Worm (Caenorhabditis elegans) whole organism, L4 larva: ENCODE data around the gene nex-2.
A peak's percentile ranks its signal among the peaks of the same experiment; 100 is the strongest.

Source experiments
- D1046.2 ChIP-seq: fragments of 200-800 bp; sonication (Bioruptor generic); IDR thresholded peaks from 2 replicates; pipeline ENCODE4 v1.3.6; 2022; ENCODE audit warnings: missing genetic modification characterization, missing compliant biosample characterization
- T20F7.1 ChIP-seq: fragments of 200-800 bp; sonication (Bioruptor generic); optimal IDR thresholded peaks from 2 replicates; lab custom pipeline; 2018; ENCODE audit warnings: mild to moderate bottlenecking, missing genetic modification characterization, missing compliant biosample characterization
- Y48G9A.11 ChIP-seq: fragments of 200-800 bp; sonication (Bioruptor generic); IDR thresholded peaks from 2 replicates; pipeline ENCODE4 v1.3.6; 2022; ENCODE audit warnings: missing genetic modification reagents, missing genetic modification characterization, missing compliant biosample characterization
- Y5F2A.4 ChIP-seq: fragments of 200-800 bp; sonication (Bioruptor generic); optimal IDR thresholded peaks from 2 replicates; lab custom pipeline; 2018; ENCODE audit warnings: mild to moderate bottlenecking, missing genetic modification characterization, missing compliant biosample characterization
- ZK546.5 ChIP-seq, 2 experiments: sonication (generic microtip); optimal IDR thresholded peaks; 2 replicates each; lab custom pipeline; 2017; ENCODE audit warnings: missing biosample characterization in 2 of 2, missing genetic modification characterization in 2 of 2
- aha-1 ChIP-seq: fragments of 150-350 bp; peaks from one replicate; lab custom pipeline; 2014; ENCODE audit warnings: missing biosample characterization, missing genetic modification characterization
- ceh-28 ChIP-seq: fragments of 150-350 bp; optimal IDR thresholded peaks from 2 replicates; lab custom pipeline; 2014; ENCODE audit warnings: missing biosample characterization, missing genetic modification reagents, missing genetic modification characterization
- ceh-62 ChIP-seq: sonication (generic microtip); optimal IDR thresholded peaks from 2 replicates; lab custom pipeline; 2017; ENCODE audit warnings: missing biosample characterization, missing genetic modification characterization
- daf-16 ChIP-seq, 3 experiments: sonication (generic microtip); optimal IDR thresholded peaks; 2 replicates each; lab custom pipeline; 2016 to 2017; ENCODE audit warnings: missing genetic modification characterization in 3 of 3, missing genetic modification reagents in 3 of 3, mild to moderate bottlenecking in 2 of 3, missing compliant biosample characterization in 2 of 3, missing biosample characterization in 1 of 3, moderate library complexity in 1 of 3
- daf-8 ChIP-seq: fragments of 200-800 bp; sonication (Bioruptor generic); IDR thresholded peaks from 2 replicates; pipeline ENCODE4 v1.3.6; 2022; ENCODE audit warnings: missing genetic modification characterization, missing compliant biosample characterization
- dmd-9 ChIP-seq: fragments of 200-800 bp; sonication (Bioruptor generic); IDR thresholded peaks from 2 replicates; pipeline ENCODE4 v1.3.6; 2022; ENCODE audit warnings: missing genetic modification reagents, missing genetic modification characterization, missing compliant biosample characterization
- egl-43 ChIP-seq: fragments of 200-800 bp; sonication (Bioruptor generic); IDR thresholded peaks from 2 replicates; pipeline ENCODE4 v1.3.6; 2022; ENCODE audit warnings: missing genetic modification reagents, missing genetic modification characterization, missing compliant biosample characterization
- fkh-10 ChIP-seq: fragments of 150-350 bp; optimal IDR thresholded peaks from 2 replicates; lab custom pipeline; 2014; ENCODE audit warnings: missing biosample characterization, missing genetic modification reagents, missing genetic modification characterization
- fos-1 ChIP-seq: fragments of 150-350 bp; optimal IDR thresholded peaks from 2 replicates; lab custom pipeline; 2014; ENCODE audit warnings: missing biosample characterization, missing genetic modification characterization
- hlh-30 ChIP-seq: sonication (generic microtip); optimal IDR thresholded peaks from 2 replicates; lab custom pipeline; 2017; ENCODE audit warnings: antibody characterized with exemption, mild to moderate bottlenecking, missing genetic modification characterization, missing compliant biosample characterization; ENCODE audit not compliant: insufficient read depth
- hmg-1.1 ChIP-seq: fragments of 200-800 bp; sonication (Bioruptor generic); IDR thresholded peaks from 2 replicates; pipeline ENCODE4 v1.3.6; 2022; ENCODE audit warnings: missing genetic modification reagents, missing genetic modification characterization, missing compliant biosample characterization
- lim-7 ChIP-seq: fragments of 200-800 bp; sonication (Bioruptor generic); IDR thresholded peaks from 2 replicates; pipeline ENCODE4 v1.3.6; 2022; ENCODE audit warnings: missing genetic modification characterization, missing compliant biosample characterization
- lin-15B ChIP-seq: fragments of 150-350 bp; sonication (generic microtip); optimal IDR thresholded peaks from 3 replicates; lab custom pipeline; 2014; ENCODE audit warnings: missing biosample characterization, missing genetic modification characterization
- lin-38 ChIP-seq: fragments of 200-800 bp; sonication (Bioruptor generic); IDR thresholded peaks from 2 replicates; pipeline ENCODE4 v1.3.6; 2022; ENCODE audit warnings: missing genetic modification reagents, missing genetic modification characterization, missing compliant biosample characterization
- lsy-2 ChIP-seq, 2 experiments: fragments of 150-350 bp in 1 of 2; sonication (generic microtip) in 1 of 2; optimal IDR thresholded peaks; 2 replicates each; lab custom pipeline; 2014 to 2017; ENCODE audit warnings: missing biosample characterization in 2 of 2, missing genetic modification characterization in 2 of 2
- madf-5 ChIP-seq, 2 experiments: fragments of 200-800 bp; sonication (Bioruptor generic); IDR thresholded peaks; 2 replicates each; pipeline ENCODE4 v1.3.6; 2022; ENCODE audit warnings: missing compliant biosample characterization in 2 of 2, missing genetic modification characterization in 2 of 2
- mdl-1 ChIP-seq, 2 experiments: fragments of 150-350 bp in 1 of 2; sonication (generic microtip) in 1 of 2; optimal IDR thresholded peaks; 2 replicates each; lab custom pipeline; 2014 to 2017; ENCODE audit warnings: missing biosample characterization in 2 of 2, missing genetic modification characterization in 2 of 2
- mes-2 ChIP-seq: sonication (generic microtip); optimal IDR thresholded peaks from 2 replicates; lab custom pipeline; 2016; ENCODE audit warnings: missing genotype, mild to moderate bottlenecking, missing genetic modification characterization, missing compliant biosample characterization; ENCODE audit not compliant: poor library complexity, severe bottlenecking
- mxl-3 ChIP-seq: fragments of 200-800 bp; sonication (Bioruptor generic); optimal IDR thresholded peaks from 2 replicates; lab custom pipeline; 2018; ENCODE audit warnings: mild to moderate bottlenecking, missing genetic modification characterization, missing compliant biosample characterization
- nhr-11 ChIP-seq: fragments of 150-350 bp; optimal IDR thresholded peaks from 2 replicates; lab custom pipeline; 2014; ENCODE audit warnings: missing biosample characterization, missing genetic modification characterization
- nhr-25 ChIP-seq: sonication (generic microtip); optimal IDR thresholded peaks from 2 replicates; lab custom pipeline; 2017; ENCODE audit warnings: missing genetic modification characterization, mild to moderate bottlenecking, missing compliant biosample characterization, antibody characterized with exemption, moderate library complexity, borderline replicate concordance; ENCODE audit not compliant: insufficient read depth
- nhr-28 ChIP-seq: fragments of 150-350 bp; optimal IDR thresholded peaks from 2 replicates; lab custom pipeline; 2014; ENCODE audit warnings: missing biosample characterization, missing genetic modification characterization
- rbr-2 ChIP-seq: sonication (generic microtip); optimal IDR thresholded peaks from 2 replicates; lab custom pipeline; 2016; ENCODE audit warnings: missing genotype, missing genetic modification characterization, missing compliant biosample characterization
- saeg-2 ChIP-seq: fragments of 200-800 bp; sonication (Bioruptor generic); IDR thresholded peaks from 2 replicates; pipeline ENCODE4 v1.3.6; 2022; ENCODE audit warnings: missing genetic modification reagents, missing genetic modification characterization, missing compliant biosample characterization
- set-16 ChIP-seq: fragments of 200-800 bp; sonication (Bioruptor generic); IDR thresholded peaks from 2 replicates; pipeline ENCODE4 v1.3.6; 2022; ENCODE audit warnings: missing genetic modification reagents, missing genetic modification characterization, missing compliant biosample characterization
- snpc-1.2 ChIP-seq: fragments of 200-800 bp; sonication (Bioruptor generic); IDR thresholded peaks from 2 replicates; pipeline ENCODE4 v1.3.6; 2022; ENCODE audit warnings: missing genetic modification reagents, missing genetic modification characterization, missing compliant biosample characterization
- spr-1 ChIP-seq: sonication (generic microtip); optimal IDR thresholded peaks from 2 replicates; lab custom pipeline; 2016; ENCODE audit warnings: mild to moderate bottlenecking, missing genetic modification characterization, missing compliant biosample characterization
- spr-3 ChIP-seq: fragments of 200-800 bp; sonication (Bioruptor generic); optimal IDR thresholded peaks from 2 replicates; lab custom pipeline; 2018; ENCODE audit warnings: mild to moderate bottlenecking, missing genetic modification characterization, missing compliant biosample characterization
- unc-130 ChIP-seq: sonication (generic microtip); optimal IDR thresholded peaks from 2 replicates; lab custom pipeline; 2016; ENCODE audit warnings: missing genetic modification reagents, missing genetic modification characterization, missing compliant biosample characterization
- unc-62 ChIP-seq, 3 experiments: fragments of 150-350 bp in 1 of 3; sonication (generic microtip); optimal IDR thresholded peaks in 2 of 3; peaks in 1 of 3; 1 replicate in 1 of 3; 2 replicates in 2 of 3; lab custom pipeline; 2014 to 2017; ENCODE audit warnings: missing biosample characterization in 3 of 3, missing genetic modification characterization in 3 of 3, missing genetic modification reagents in 3 of 3, missing genotype in 1 of 3
- zip-11 ChIP-seq: fragments of 200-800 bp; sonication (Bioruptor generic); IDR thresholded peaks from 2 replicates; pipeline ENCODE4 v1.3.6; 2022; ENCODE audit warnings: missing genetic modification characterization, missing compliant biosample characterization
- ztf-7 ChIP-seq: fragments of 150-350 bp; optimal IDR thresholded peaks from 2 replicates; lab custom pipeline; 2014; ENCODE audit warnings: missing biosample characterization, missing genetic modification characterization

The nex-2 gene

ce11 chrIII:10373845-10374244 lies 43.6 kb upstream of the nex-2 start:
- TF ChIP-seq lin-38 (GFP tag; lab: Robert Waterston, UW): no peak
- TF ChIP-seq unc-62 (GFP tag; optimal IDR thresholded peaks at IDR 0.05 in 1 of 2; lab: Kevin White, UChicago): peak in 1 of 2 experiments; percentile 95
- TF ChIP-seq unc-62 (tag; optimal IDR thresholded peaks at IDR 0.05; lab: Kevin White, UChicago): no peak
- TF ChIP-seq lin-15B (tag; lab: Kevin White, UChicago): no peak
- peak; percentile 22 for TF ChIP-seq aha-1 (tag; lab: Kevin White, UChicago)
- TF ChIP-seq, all 104 proteins: peak for 2

- peak; percentile 15 for TF ChIP-seq rbr-2 (tag; lab: Kevin White, UChicago)
- no peak for TF ChIP-seq ceh-62
- peak; percentile 33 for TF ChIP-seq fkh-10 (GFP tag; lab: Kevin White, UChicago)
- no peak for TF ChIP-seq nhr-25 (tag; lab: Kevin White, UChicago)
- TF ChIP-seq ceh-28 (tag; lab: Kevin White, UChicago): peak; percentile 57
- peak in 1 of 2 experiments; percentile 62 for TF ChIP-seq unc-62 (GFP tag; optimal IDR thresholded peaks at IDR 0.05 in 1 of 2; lab: Kevin White, UChicago)
- TF ChIP-seq unc-62 (tag; optimal IDR thresholded peaks at IDR 0.05; lab: Kevin White, UChicago): no peak
- TF ChIP-seq set-16 (GFP tag; lab: Robert Waterston, UW): peak; percentile 24; the same call in 1 of the 2 replicates
- TF ChIP-seq mdl-1 (tag; optimal IDR thresholded peaks at IDR 0.05; lab: Kevin White, UChicago): peak in 1 of 2 experiments; percentile 21
- TF ChIP-seq mxl-3 (GFP tag; lab: Kevin White, UChicago): no peak
- no peak for TF ChIP-seq fos-1 (tag; lab: Kevin White, UChicago)
- TF ChIP-seq hmg-1.1 (GFP tag; lab: Robert Waterston, UW): 0 out of 2 replicates have a peak, but pooled peaks have one; percentile 33
- peak; percentile 38 for TF ChIP-seq hlh-30 (tag; lab: Kevin White, UChicago)
- TF ChIP-seq aha-1 (tag; lab: Kevin White, UChicago): peak; percentile 78
- no peak for TF ChIP-seq nhr-28 (tag; lab: Kevin White, UChicago)
- TF ChIP-seq lsy-2 (tag; optimal IDR thresholded peaks at IDR 0.05; lab: Kevin White, UChicago): peak in 1 of 2 experiments; percentile 10
These were observed 37.2 kb upstream of the nex-2 start for ce11 chrIII:10367355-10367909.

- peak; percentile 48 for TF ChIP-seq aha-1 (tag; lab: Kevin White, UChicago)
- TF ChIP-seq dmd-9 (GFP tag; lab: Robert Waterston, UW): no peak
- TF ChIP-seq mes-2: no peak
These were observed 34.4 kb upstream of the nex-2 start, which contains the start of gene tbc-8 for ce11 chrIII:10364656-10365055. tbc-8 (plus strand) TSS chrIII:10364956.

ce11 chrIII:10362920-10363319 lies 32.7 kb upstream of the nex-2 start:
- TF ChIP-seq T20F7.1 (no peak), D1046.2 (GFP tag; lab: Robert Waterston, UW) (no peak), ZK546.5 (tag; optimal IDR thresholded peaks at IDR 0.05; lab: Kevin White, UChicago) (no peak), set-16 (GFP tag; lab: Robert Waterston, UW) (no peak), daf-8 (GFP tag; lab: Robert Waterston, UW) (no peak), Y5F2A.4 (no peak), aha-1 (tag; lab: Kevin White, UChicago) (no peak), egl-43 (no peak), nhr-25 (tag; lab: Kevin White, UChicago) (no peak), spr-1 (tag; lab: Kevin White, UChicago) (no peak), snpc-1.2 (no peak)
- TF ChIP-seq, all 104 proteins: peak for 0

- no peak for TF ChIP-seq daf-16 (GFP tag; optimal IDR thresholded peaks at IDR 0.05; lab: Kevin White, UChicago)
- TF ChIP-seq daf-16 (tag; optimal IDR thresholded peaks at IDR 0.05; lab: Kevin White, UChicago): no peak
- no peak for TF ChIP-seq madf-5 (GFP tag; IDR thresholded peaks at IDR 0.05; lab: Robert Waterston, UW)
- TF ChIP-seq Y48G9A.11 (GFP tag; lab: Robert Waterston, UW): no peak
- TF ChIP-seq nhr-28 (tag; lab: Kevin White, UChicago): no peak
- no peak for TF ChIP-seq spr-1 (tag; lab: Kevin White, UChicago)
- TF ChIP-seq lin-38 (GFP tag; lab: Robert Waterston, UW): no peak
- no peak for TF ChIP-seq ceh-28 (tag; lab: Kevin White, UChicago)
- no peak for TF ChIP-seq unc-130
- TF ChIP-seq ztf-7: no peak
- TF ChIP-seq lim-7: no peak
- TF ChIP-seq fos-1 (tag; lab: Kevin White, UChicago): no peak
- no peak for TF ChIP-seq fkh-10 (GFP tag; lab: Kevin White, UChicago)
- TF ChIP-seq nhr-25 (tag; lab: Kevin White, UChicago): no peak
- no peak for TF ChIP-seq spr-3
- no peak for TF ChIP-seq nhr-11
- no peak for TF ChIP-seq saeg-2 (GFP tag; lab: Robert Waterston, UW)
- TF ChIP-seq hlh-30 (tag; lab: Kevin White, UChicago): no peak
- no peak for TF ChIP-seq unc-62 (GFP tag; optimal IDR thresholded peaks at IDR 0.05 in 1 of 2; lab: Kevin White, UChicago)
- TF ChIP-seq unc-62 (tag; optimal IDR thresholded peaks at IDR 0.05; lab: Kevin White, UChicago): no peak
- no peak for TF ChIP-seq ZK546.5 (tag; optimal IDR thresholded peaks at IDR 0.05; lab: Kevin White, UChicago)
- TF ChIP-seq zip-11 (GFP tag; lab: Robert Waterston, UW): no peak
These were observed 31.2 kb upstream of the nex-2 start for ce11 chrIII:10361456-10361855.
